Worm (Caenorhabditis elegans) whole organism, midembryonic: Measurements from ENCODE around the gene C17C3.5.

Experiments used
- flt-1 ChIP-seq: fragments of 200-800 bp; sonication (Bioruptor generic); IDR thresholded peaks from 2 replicates; pipeline ENCODE4 v1.3.6; 2022; ENCODE audit warnings: missing genetic modification characterization, missing compliant biosample characterization
- ztf-23 ChIP-seq: fragments of 200-800 bp; sonication (Bioruptor generic); IDR thresholded peaks from 2 replicates; pipeline ENCODE4 v1.3.6; 2022; ENCODE audit warnings: missing genetic modification reagents, missing genetic modification characterization, missing compliant biosample characterization
- ztf-29 ChIP-seq: fragments of 200-800 bp; sonication (Bioruptor generic); IDR thresholded peaks from 2 replicates; pipeline ENCODE4 v1.3.6; 2022; ENCODE audit warnings: missing genetic modification reagents, missing genetic modification characterization, missing compliant biosample characterization

- TF ChIP-seq ztf-29 (GFP tag; lab: Robert Waterston, UW): no peak
- TF ChIP-seq ztf-23 (GFP tag; lab: Robert Waterston, UW): no peak
- TF ChIP-seq flt-1 (GFP tag; lab: Robert Waterston, UW): no peak
Observed at ce11 chrII:5582309-5582708, 30.7 kb downstream of the C17C3.5 start, which contains the start of gene T25E4.2.
